Fruit fly (Drosophila melanogaster): ENCODE data around the gene Tet.

- no peak for TF ChIP-seq ttk (optimal IDR thresholded peaks at IDR 0.05)
- no peak for TF ChIP-seq insv (optimal IDR thresholded peaks at IDR 0.05)
- TF ChIP-seq Myc (optimal IDR thresholded peaks at IDR 0.05) = no peak
- TF ChIP-seq Sin3A (optimal IDR thresholded peaks at IDR 0.05) = no peak
Measured at dm6 chr3L:2799110-2799618, 79.8 kb downstream of the Tet start.

All from Kc167 (cell line).